Fruit fly (Drosophila melanogaster) whole organism, embryonic: ENCODE measurements around the gene Awh.

Experiments
- Ada2b ChIP-seq: fragments of 200-800 bp; sonication (Bioruptor generic); IDR thresholded peaks from 2 replicates; pipeline ENCODE4 v1.3.6; 2022; ENCODE audit warnings: missing biosample characterization, missing genetic modification characterization
- Aef1 ChIP-seq: fragments of 200-800 bp; sonication (Bioruptor generic); IDR thresholded peaks from 3 replicates; pipeline ENCODE4 v1.3.6; 2022; ENCODE audit warnings: missing biosample characterization, missing genetic modification characterization
- Atf6 ChIP-seq: fragments of 200-800 bp; sonication (Bioruptor generic); IDR thresholded peaks from 2 replicates; pipeline ENCODE4 v1.3.6; 2022; ENCODE audit warnings: missing biosample characterization, missing genetic modification characterization
- B-H1 ChIP-seq: fragments of 200-800 bp; sonication (Bioruptor generic); IDR thresholded peaks from 3 replicates; pipeline ENCODE4 v1.3.6; 2022; ENCODE audit warnings: missing biosample characterization, missing genetic modification characterization
- B-H2 ChIP-seq: fragments of 200-800 bp; sonication (Bioruptor generic); optimal IDR thresholded peaks from 2 replicates; lab custom pipeline; 2018; ENCODE audit warnings: missing biosample characterization, mild to moderate bottlenecking, missing genetic modification characterization
- CG11247 ChIP-seq: fragments of 200-800 bp; sonication (Bioruptor generic); IDR thresholded peaks from 2 replicates; pipeline ENCODE4 v1.3.6; 2022; ENCODE audit warnings: missing biosample characterization, missing genetic modification characterization
- CG11695 ChIP-seq: fragments of 200-800 bp; sonication (Bioruptor generic); IDR thresholded peaks from 3 replicates; pipeline ENCODE4 v1.3.6; 2022; ENCODE audit warnings: missing biosample characterization, missing genetic modification characterization
- CG11723 ChIP-seq: fragments of 200-800 bp; sonication (Bioruptor generic); optimal IDR thresholded peaks from 2 replicates; lab custom pipeline; 2017; ENCODE audit warnings: missing biosample characterization, mild to moderate bottlenecking, missing genetic modification characterization
- CG12155 ChIP-seq: fragments of 200-800 bp; sonication (Bioruptor generic); optimal IDR thresholded peaks from 3 replicates; lab custom pipeline; 2016; ENCODE audit warnings: missing biosample characterization, missing genetic modification characterization
- CG14667 ChIP-seq: fragments of 200-800 bp; sonication (Bioruptor generic); IDR thresholded peaks from 2 replicates; pipeline ENCODE4 v1.3.6; 2022; ENCODE audit warnings: missing biosample characterization, missing genetic modification characterization
- CG17359 ChIP-seq: fragments of 200-800 bp; sonication (Bioruptor generic); optimal IDR thresholded peaks from 3 replicates; lab custom pipeline; 2018; ENCODE audit warnings: missing biosample characterization, mild to moderate bottlenecking, missing genetic modification characterization, moderate library complexity
- CG17361 ChIP-seq: fragments of 200-800 bp; sonication (Bioruptor generic); IDR thresholded peaks from 3 replicates; pipeline ENCODE4 v1.3.6; 2022; ENCODE audit warnings: missing biosample characterization, missing genetic modification characterization
- CG30431 ChIP-seq: fragments of 200-800 bp; sonication (Bioruptor generic); optimal IDR thresholded peaks from 2 replicates; lab custom pipeline; 2017; ENCODE audit warnings: missing biosample characterization, missing genetic modification characterization
- CG31388 ChIP-seq: fragments of 200-800 bp; sonication (Bioruptor generic); optimal IDR thresholded peaks from 2 replicates; lab custom pipeline; 2016; ENCODE audit warnings: missing biosample characterization, missing genetic modification characterization
- CG32532 ChIP-seq: fragments of 200-800 bp; sonication (Bioruptor generic); IDR thresholded peaks from 2 replicates; pipeline ENCODE4 v1.3.6; 2022; ENCODE audit warnings: missing biosample characterization, missing genetic modification characterization
- CG6254 ChIP-seq: fragments of 200-800 bp; sonication (Bioruptor generic); optimal IDR thresholded peaks from 3 replicates; lab custom pipeline; 2017; ENCODE audit warnings: mild to moderate bottlenecking, missing biosample characterization, missing genetic modification reagents, missing genetic modification characterization
- CG7357 ChIP-seq: fragments of 200-800 bp; sonication (Bioruptor generic); IDR thresholded peaks from 3 replicates; pipeline ENCODE4 v1.3.6; 2022; ENCODE audit warnings: missing biosample characterization, missing genetic modification characterization
- CG7556 ChIP-seq: fragments of 200-800 bp; sonication (Bioruptor generic); optimal IDR thresholded peaks from 2 replicates; lab custom pipeline; 2017; ENCODE audit warnings: missing biosample characterization, mild to moderate bottlenecking, missing genetic modification characterization
- CG7987 ChIP-seq: fragments of 200-800 bp; sonication (Bioruptor generic); optimal IDR thresholded peaks from 2 replicates; lab custom pipeline; 2018; ENCODE audit warnings: missing biosample characterization, mild to moderate bottlenecking, missing genetic modification characterization, moderate library complexity
- CG8281 ChIP-seq: fragments of 200-800 bp; sonication (Bioruptor generic); optimal IDR thresholded peaks from 2 replicates; lab custom pipeline; 2018; ENCODE audit warnings: missing biosample characterization, mild to moderate bottlenecking, missing genetic modification characterization, moderate library complexity
- CG8290 ChIP-seq, 3 experiments: fragments of 200-800 bp; sonication (Bioruptor generic); optimal IDR thresholded peaks; 2 replicates each; lab custom pipeline; 2016 to 2019; ENCODE audit warnings: missing biosample characterization in 3 of 3, missing genetic modification characterization in 3 of 3, mild to moderate bottlenecking in 2 of 3, moderate library complexity in 1 of 3
- CG8359 ChIP-seq: fragments of 200-800 bp; sonication (Bioruptor generic); optimal IDR thresholded peaks from 2 replicates; lab custom pipeline; 2017; ENCODE audit warnings: missing biosample characterization, mild to moderate bottlenecking, missing genetic modification characterization, borderline replicate concordance
- CrebB ChIP-seq: fragments of 200-800 bp; sonication (Bioruptor generic); optimal IDR thresholded peaks from 3 replicates; lab custom pipeline; 2018; ENCODE audit warnings: missing biosample characterization, mild to moderate bottlenecking, missing genetic modification characterization
- D ChIP-seq, 2 experiments: fragments of 200-800 bp in 1 of 2; fragments of >200 bp in 1 of 2; sonication (Bioruptor generic) in 1 of 2; optimal IDR thresholded peaks; 2 replicates in 1 of 2; 3 replicates in 1 of 2; lab custom pipeline; 2017; ENCODE audit warnings: mild to moderate bottlenecking in 1 of 2, missing biosample characterization in 1 of 2, missing genetic modification characterization in 1 of 2, missing genetic modification reagents in 1 of 2
- Fer2 ChIP-seq: fragments of 200-800 bp; sonication (Bioruptor generic); optimal IDR thresholded peaks from 2 replicates; lab custom pipeline; 2018; ENCODE audit warnings: missing biosample characterization, mild to moderate bottlenecking, missing genetic modification characterization, moderate library complexity
- HmgZ ChIP-seq: fragments of 200-800 bp; sonication (Bioruptor generic); optimal IDR thresholded peaks from 2 replicates; lab custom pipeline; 2018; ENCODE audit warnings: missing biosample characterization, mild to moderate bottlenecking, missing genetic modification characterization
- Hr51 ChIP-seq, 2 experiments: fragments of 200-800 bp; sonication (Bioruptor generic); optimal IDR thresholded peaks; 2 replicates in 1 of 2; 3 replicates in 1 of 2; lab custom pipeline; 2016 to 2018; ENCODE audit warnings: missing biosample characterization in 2 of 2, missing genetic modification characterization in 2 of 2, mild to moderate bottlenecking in 1 of 2, moderate library complexity in 1 of 2
- NC2α ChIP-seq: fragments of 200-800 bp; sonication (Bioruptor generic); optimal IDR thresholded peaks from 2 replicates; lab custom pipeline; 2016; ENCODE audit warnings: missing biosample characterization, missing genetic modification characterization
- PHDP ChIP-seq: fragments of 200-800 bp; sonication (Bioruptor generic); optimal IDR thresholded peaks from 3 replicates; lab custom pipeline; 2018; ENCODE audit warnings: missing biosample characterization, mild to moderate bottlenecking, missing genetic modification characterization, moderate library complexity
- Rfx ChIP-seq: fragments of 200-800 bp; sonication (Bioruptor generic); IDR thresholded peaks from 2 replicates; pipeline ENCODE4 v1.3.6; 2022; ENCODE audit warnings: missing biosample characterization, missing genetic modification characterization
- Rx ChIP-seq: fragments of 200-800 bp; sonication (Bioruptor generic); IDR thresholded peaks from 2 replicates; pipeline ENCODE4 v1.3.6; 2022; ENCODE audit warnings: missing biosample characterization, missing genetic modification characterization
- Scr ChIP-seq: fragments of 200-800 bp; sonication (Bioruptor generic); IDR thresholded peaks from 2 replicates; pipeline ENCODE4 v1.3.6; 2022; ENCODE audit warnings: missing biosample characterization, missing genetic modification characterization; ENCODE audit not compliant: partially characterized antibody
- ara ChIP-seq: fragments of 200-800 bp; sonication (Bioruptor generic); IDR thresholded peaks from 2 replicates; pipeline ENCODE4 v1.3.6; 2022; ENCODE audit warnings: missing biosample characterization, missing genetic modification characterization
- br ChIP-seq: fragments of >200 bp; optimal IDR thresholded peaks from 2 replicates; lab custom pipeline; 2017
- bsh ChIP-seq, 2 experiments: fragments of 200-800 bp; sonication (Bioruptor generic); optimal IDR thresholded peaks; 2 replicates each; lab custom pipeline; 2017 to 2018; ENCODE audit warnings: mild to moderate bottlenecking in 2 of 2, missing biosample characterization in 2 of 2, missing genetic modification characterization in 2 of 2, moderate library complexity in 1 of 2
- ewg ChIP-seq: fragments of 200-800 bp; sonication (Bioruptor generic); optimal IDR thresholded peaks from 3 replicates; lab custom pipeline; 2017; ENCODE audit warnings: mild to moderate bottlenecking, missing biosample characterization, missing genetic modification reagents, missing genetic modification characterization
- gce ChIP-seq: fragments of 200-800 bp; sonication (Bioruptor generic); IDR thresholded peaks from 3 replicates; pipeline ENCODE4 v1.3.6; 2022; ENCODE audit warnings: missing biosample characterization, missing genetic modification characterization
- gcm ChIP-seq: fragments of 200-800 bp; sonication (Bioruptor generic); optimal IDR thresholded peaks from 2 replicates; lab custom pipeline; 2019; ENCODE audit warnings: missing biosample characterization, mild to moderate bottlenecking, missing genetic modification characterization, moderate library complexity
- grau ChIP-seq: fragments of 200-800 bp; optimal IDR thresholded peaks from 3 replicates; lab custom pipeline; 2019; ENCODE audit warnings: missing biosample characterization, mild to moderate bottlenecking, missing genetic modification characterization, moderate library complexity
- gro ChIP-seq: fragments of 200-800 bp; sonication (Bioruptor generic); optimal IDR thresholded peaks from 2 replicates; lab custom pipeline; 2016; ENCODE audit warnings: missing biosample characterization, missing genetic modification characterization
- inv ChIP-seq: fragments of 200-800 bp; sonication (Bioruptor generic); IDR thresholded peaks from 2 replicates; pipeline ENCODE4 v1.3.6; 2022; ENCODE audit warnings: missing biosample characterization, missing genetic modification characterization; ENCODE audit not compliant: partially characterized antibody
- lilli ChIP-seq: fragments of 200-800 bp; sonication (Bioruptor generic); optimal IDR thresholded peaks from 3 replicates; lab custom pipeline; 2016; ENCODE audit warnings: missing biosample characterization, missing genetic modification characterization
- row ChIP-seq: fragments of 200-800 bp; sonication (Bioruptor generic); IDR thresholded peaks from 3 replicates; pipeline ENCODE4 v1.3.6; 2022; ENCODE audit warnings: missing biosample characterization, missing genetic modification characterization
- scrt ChIP-seq: fragments of 200-800 bp; sonication (Bioruptor generic); optimal IDR thresholded peaks from 2 replicates; lab custom pipeline; 2018; ENCODE audit warnings: missing biosample characterization, mild to moderate bottlenecking, missing genetic modification characterization, moderate library complexity
- sima ChIP-seq: fragments of 200-800 bp; sonication (Bioruptor generic); optimal IDR thresholded peaks from 2 replicates; lab custom pipeline; 2016; ENCODE audit warnings: missing biosample characterization, missing genetic modification characterization
- sisA ChIP-seq: fragments of 200-800 bp; sonication (Bioruptor generic); IDR thresholded peaks from 2 replicates; pipeline ENCODE4 v1.3.6; 2022; ENCODE audit warnings: missing biosample characterization, missing genetic modification characterization
- so ChIP-seq: fragments of 200-800 bp; sonication (Bioruptor generic); IDR thresholded peaks from 3 replicates; pipeline ENCODE4 v1.3.6; 2022; ENCODE audit warnings: missing biosample characterization, missing genetic modification characterization
- tin ChIP-seq: fragments of 200-800 bp; sonication (Bioruptor generic); optimal IDR thresholded peaks from 3 replicates; lab custom pipeline; 2016; ENCODE audit warnings: missing biosample characterization, missing genetic modification characterization
- twi ChIP-seq: fragments of 200-800 bp; optimal IDR thresholded peaks from 2 replicates; lab custom pipeline; 2019; ENCODE audit warnings: missing biosample characterization, mild to moderate bottlenecking, missing genetic modification characterization, moderate library complexity
- vvl ChIP-seq: fragments of 200-800 bp; sonication (Bioruptor generic); IDR thresholded peaks from 2 replicates; pipeline ENCODE4 v1.3.6; 2022; ENCODE audit warnings: missing biosample characterization, missing genetic modification characterization
- zf30C ChIP-seq: fragments of 200-800 bp; sonication (Bioruptor generic); optimal IDR thresholded peaks from 3 replicates; lab custom pipeline; 2018; ENCODE audit warnings: missing biosample characterization, mild to moderate bottlenecking, missing genetic modification characterization

Awh gene

dm6 chr3L:3903301-3903700, 57.3 kb downstream of the Awh start, which contains the start of gene Sc2 (continued):
- TF ChIP-seq sima (GFP tag; lab: Kevin White, UChicago) (no peak), CG7357 (GFP tag; lab: Robert Waterston, UW) (0 out of 3 replicates have a peak, but pooled peaks have one; percentile 4), CG8359 (GFP tag; lab: Kevin White, UChicago) (no peak), vvl (GFP tag; lab: Robert Waterston, UW) (no peak), CG11247 (GFP tag; lab: Robert Waterston, UW) (0 out of 2 replicates have a peak, but pooled peaks have one; percentile 21), lilli (GFP tag; lab: Kevin White, UChicago) (peak; percentile 41), CG7987 (GFP tag; lab: Kevin White, UChicago) (no peak), CG12155 (GFP tag; lab: Kevin White, UChicago) (no peak), Rfx (GFP tag; lab: Robert Waterston, UW) (peak; percentile 66), twi (no peak), so (no peak), CrebB (tag; lab: Kevin White, UChicago) (no peak), ara (0 out of 2 replicates have a peak, but pooled peaks have one; percentile 22), bsh (GFP tag; optimal IDR thresholded peaks at IDR 0.05; lab: Kevin White, UChicago) (no peak), gcm (GFP tag; lab: Kevin White, UChicago) (no peak), CG14667 (GFP tag; lab: Robert Waterston, UW) (no peak), B-H1 (no peak), gce (GFP tag; lab: Robert Waterston, UW) (no peak), Rx (0 out of 2 replicates have a peak, but pooled peaks have one; percentile 5), Fer2 (tag; lab: Kevin White, UChicago) (no peak), CG30431 (no peak), scrt (GFP tag; lab: Kevin White, UChicago) (no peak), tin (GFP tag; lab: Kevin White, UChicago) (no peak), D (optimal IDR thresholded peaks at IDR 0.05; lab: Kevin White, UChicago) (no peak), D (GFP tag; optimal IDR thresholded peaks at IDR 0.05; lab: Kevin White, UChicago) (no peak), CG32532 (GFP tag; lab: Robert Waterston, UW) (no peak), gro (no peak), sisA (GFP tag; lab: Robert Waterston, UW) (no peak), inv (GFP tag; lab: Robert Waterston, UW) (no peak), Atf6 (GFP tag; lab: Robert Waterston, UW) (no peak), zf30C (GFP tag; lab: Kevin White, UChicago) (no peak), br (lab: Kevin White, UChicago) (no peak), CG17361 (GFP tag; lab: Robert Waterston, UW) (no peak), CG8290 (GFP tag; optimal IDR thresholded peaks at IDR 0.05; lab: Kevin White, UChicago) (no peak), CG8290 (tag; optimal IDR thresholded peaks at IDR 0.05; lab: Kevin White, UChicago) (peak in 1 of 2 experiments; percentile 62), Aef1 (GFP tag; lab: Robert Waterston, UW) (no peak; the same call in 2 of the 3 replicates), CG17359 (no peak), Scr (GFP tag; lab: Robert Waterston, UW) (no peak), CG11695 (GFP tag; lab: Robert Waterston, UW) (no peak), row (GFP tag; lab: Robert Waterston, UW) (peak; percentile 81), PHDP (tag; lab: Kevin White, UChicago) (no peak), grau (tag; lab: Kevin White, UChicago) (no peak), HmgZ (tag; lab: Kevin White, UChicago) (peak; percentile 14), ewg (GFP tag; lab: Kevin White, UChicago) (no peak), CG11723 (GFP tag; lab: Kevin White, UChicago) (no peak), NC2α (GFP tag; lab: Kevin White, UChicago) (no peak), B-H2 (GFP tag; lab: Kevin White, UChicago) (peak; percentile 30), CG7556 (GFP tag; lab: Kevin White, UChicago) (no peak), CG8281 (tag; lab: Kevin White, UChicago) (no peak), CG6254 (GFP tag; lab: Kevin White, UChicago) (no peak), Ada2b (GFP tag; lab: Robert Waterston, UW) (no peak), Hr51 (GFP tag; optimal IDR thresholded peaks at IDR 0.05; lab: Kevin White, UChicago) (no peak), CG31388 (no peak)
